Worm (Caenorhabditis elegans) whole organism, L4/young adult: ENCODE results near the gene F47E1.2.

Experiments used
- W03F9.2 ChIP-seq: fragments of 150-350 bp; optimal IDR thresholded peaks from 2 replicates; lab custom pipeline; 2014; ENCODE audit warnings: missing biosample characterization, missing genetic modification characterization
- dao-5 ChIP-seq: sonication (generic microtip); optimal IDR thresholded peaks from 2 replicates; lab custom pipeline; 2016; ENCODE audit warnings: missing genotype, missing genetic modification characterization, moderate library complexity, missing compliant biosample characterization
- him-1 ChIP-seq: sonication (generic microtip); optimal IDR thresholded peaks from 2 replicates; lab custom pipeline; 2016; ENCODE audit warnings: missing genotype, missing genetic modification reagents, missing genetic modification characterization, missing compliant biosample characterization

The F47E1.2 gene

ce11 chrX:9036237-9036636 is 21.2 kb upstream of the F47E1.2 start:
- TF ChIP-seq dao-5 (tag; lab: Kevin White, UChicago) (no peak), W03F9.2 (no peak), him-1 (tag; lab: Kevin White, UChicago) (no peak)

ce11 chrX:9045913-9046312 is 11.5 kb upstream of the F47E1.2 start, which contains the start of gene prdm-14:
Gene prdm-14, plus strand, starts transcription at chrX:9046213.
- no peak for TF ChIP-seq dao-5 (tag; lab: Kevin White, UChicago)
- no peak for TF ChIP-seq him-1 (tag; lab: Kevin White, UChicago)
- TF ChIP-seq W03F9.2: no peak

- TF ChIP-seq him-1 (tag; lab: Kevin White, UChicago): no peak
Measured at ce11 chrX:9048657-9049056, 8.8 kb upstream of the F47E1.2 start, which contains the start of gene F47E1.20. Gene F47E1.20, plus strand, starts transcription at chrX:9048957.

- TF ChIP-seq him-1 (tag; lab: Kevin White, UChicago): no peak
- no peak for TF ChIP-seq dao-5 (tag; lab: Kevin White, UChicago)
- TF ChIP-seq W03F9.2: no peak
Measured at ce11 chrX:9053426-9053825, 4.0 kb upstream of the F47E1.2 start.

- TF ChIP-seq dao-5 (tag; lab: Kevin White, UChicago) (no peak), W03F9.2 (no peak), him-1 (tag; lab: Kevin White, UChicago) (no peak)
Measured at ce11 chrX:9062523-9062922, 5.1 kb downstream of the F47E1.2 start, which contains the start of gene F47E1.4. Gene F47E1.4, plus strand, starts transcription at chrX:9062823.

- TF ChIP-seq him-1 (tag; lab: Kevin White, UChicago) (no peak), dao-5 (tag; lab: Kevin White, UChicago) (no peak), W03F9.2 (no peak)
Measured at ce11 chrX:9063439-9063838, 6.0 kb downstream of the F47E1.2 start.

ce11 chrX:9067230-9067822 is 9.9 kb downstream of the F47E1.2 start:
- TF ChIP-seq dao-5 (tag; lab: Kevin White, UChicago) (no peak), him-1 (tag; lab: Kevin White, UChicago) (no peak), W03F9.2 (no peak)

- no peak for TF ChIP-seq dao-5 (tag; lab: Kevin White, UChicago)
- no peak for TF ChIP-seq him-1 (tag; lab: Kevin White, UChicago)
- TF ChIP-seq W03F9.2: no peak
Measured at ce11 chrX:9068075-9068474, 10.6 kb downstream of the F47E1.2 start.

ce11 chrX:9069070-9069469 is 11.6 kb downstream of the F47E1.2 start:
- TF ChIP-seq dao-5 (tag; lab: Kevin White, UChicago): no peak
- no peak for TF ChIP-seq him-1 (tag; lab: Kevin White, UChicago)
- no peak for TF ChIP-seq W03F9.2

- no peak for TF ChIP-seq W03F9.2
- no peak for TF ChIP-seq dao-5 (tag; lab: Kevin White, UChicago)
- TF ChIP-seq him-1 (tag; lab: Kevin White, UChicago): no peak
Measured at ce11 chrX:9074497-9074896, 17.0 kb downstream of the F47E1.2 start.

- TF ChIP-seq him-1 (tag; lab: Kevin White, UChicago) (no peak), W03F9.2 (no peak), dao-5 (tag; lab: Kevin White, UChicago) (no peak)
Measured at ce11 chrX:9076886-9077285, 19.4 kb downstream of the F47E1.2 start, which contains the start of gene F47E1.1. Gene F47E1.1, plus strand, starts transcription at chrX:9077186.

- peak; percentile 40 for TF ChIP-seq dao-5 (tag; lab: Kevin White, UChicago)
- peak; percentile 14 for TF ChIP-seq W03F9.2
- peak; percentile 19 for TF ChIP-seq him-1 (tag; lab: Kevin White, UChicago)
Measured at ce11 chrX:9078149-9078548, 20.7 kb downstream of the F47E1.2 start.

ce11 chrX:9081212-9081611 is 23.8 kb downstream of the F47E1.2 start:
- TF ChIP-seq him-1 (tag; lab: Kevin White, UChicago) (no peak), dao-5 (tag; lab: Kevin White, UChicago) (no peak), W03F9.2 (no peak)

ce11 chrX:9082646-9083045 is 25.2 kb downstream of the F47E1.2 start, which contains the start of gene ajm-1:
Gene ajm-1, plus strand, starts transcription at chrX:9082946.
- TF ChIP-seq W03F9.2: no peak
- no peak for TF ChIP-seq him-1 (tag; lab: Kevin White, UChicago)
- TF ChIP-seq dao-5 (tag; lab: Kevin White, UChicago): no peak

- TF ChIP-seq dao-5 (tag; lab: Kevin White, UChicago) (no peak), him-1 (tag; lab: Kevin White, UChicago) (no peak), W03F9.2 (no peak)
Measured at ce11 chrX:9085864-9086263, 28.4 kb downstream of the F47E1.2 start.
